Fruit fly (Drosophila melanogaster): Measurements from ENCODE around the gene kek5.
A peak's percentile ranks its signal among the peaks of the same experiment; 100 is the strongest.

DNA sequence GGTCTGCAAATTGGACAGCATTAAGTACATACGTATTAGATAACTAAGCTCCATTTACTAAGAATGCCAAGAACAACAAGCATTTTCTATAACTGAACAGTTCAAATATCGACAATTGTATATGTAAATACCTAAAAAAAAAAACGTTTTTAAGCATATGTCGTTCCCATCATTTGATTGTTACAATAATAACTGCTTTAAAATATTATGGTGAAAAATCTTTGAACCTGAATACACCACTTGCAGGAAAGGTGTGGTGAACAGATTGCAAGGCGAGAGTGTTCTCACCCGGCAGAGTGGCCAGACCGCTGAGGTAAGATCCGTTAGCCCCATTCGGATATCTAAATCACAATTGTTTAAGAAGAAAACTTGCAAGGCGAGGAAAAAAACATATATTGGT lies 121.8 kb downstream of the kek5 start, which contains the start of gene narya:
- TF ChIP-seq Crg-1 (GFP tag; optimal IDR thresholded peaks at IDR 0.05): no peak
- no peak for TF ChIP-seq CG12768 (GFP tag; optimal IDR thresholded peaks at IDR 0.05)
- no peak for TF ChIP-seq kay (GFP tag; ENCODE audit: borderline replicate concordance)
- TF ChIP-seq Hr96 (GFP tag; optimal IDR thresholded peaks at IDR 0.05): no peak
- no peak for TF ChIP-seq Clk (GFP tag; optimal IDR thresholded peaks at IDR 0.05)
- no peak for TF ChIP-seq pad (GFP tag; optimal IDR thresholded peaks at IDR 0.05)
- TF ChIP-seq tj (GFP tag; optimal IDR thresholded peaks at IDR 0.05): no peak
- no peak for TF ChIP-seq CG7101 (tag; optimal IDR thresholded peaks at IDR 0.05)
- TF ChIP-seq ovo (GFP tag; optimal IDR thresholded peaks at IDR 0.05): peak; percentile 44
- no peak for TF ChIP-seq CG11617 (GFP tag; optimal IDR thresholded peaks at IDR 0.05)
- no peak for TF ChIP-seq cic (GFP tag; optimal IDR thresholded peaks at IDR 0.05)
- no peak for TF ChIP-seq CG7045 (GFP tag; optimal IDR thresholded peaks at IDR 0.05)
- TF ChIP-seq CG33017 (tag; optimal IDR thresholded peaks at IDR 0.05): no peak
- TF ChIP-seq Mnt (GFP tag; optimal IDR thresholded peaks at IDR 0.05): no peak

All from whole organism, adult.